Worm (Caenorhabditis elegans) whole organism, young adult: Measurements from ENCODE around the gene F19F10.1.
"Not testable (repeated sequence)": the region's sequence is repeated elsewhere in the genome, so short reads cannot be mapped to it uniquely, and the experiment has no call there.

Experiments used
- B0019.2 ChIP-seq: fragments of 200-800 bp; sonication (Bioruptor generic); conservative IDR thresholded peaks from 2 replicates; pipeline ENCODE4 v1.3.6; 2022; ENCODE audit warnings: missing genetic modification reagents, missing genetic modification characterization, missing compliant biosample characterization
- D2030.7 ChIP-seq: fragments of 200-800 bp; sonication (Bioruptor generic); IDR thresholded peaks from 2 replicates; pipeline ENCODE4 v1.3.6; 2022; ENCODE audit warnings: missing genetic modification reagents, missing genetic modification characterization, missing compliant biosample characterization
- F37B4.10 ChIP-seq: fragments of 200-800 bp; sonication (Bioruptor generic); IDR thresholded peaks from 2 replicates; pipeline ENCODE4 v1.3.6; 2022; ENCODE audit warnings: missing genetic modification characterization, missing compliant biosample characterization
- F39B2.1 ChIP-seq: fragments of 200-800 bp; sonication (Bioruptor generic); IDR thresholded peaks from 2 replicates; pipeline ENCODE4 v1.3.6; 2022; ENCODE audit warnings: missing genetic modification reagents, missing genetic modification characterization, missing compliant biosample characterization
- F52B5.7 ChIP-seq: sonication (generic microtip); optimal IDR thresholded peaks from 2 replicates; lab custom pipeline; 2016; ENCODE audit warnings: mild to moderate bottlenecking, missing genetic modification characterization, missing compliant biosample characterization
- F57A8.1 ChIP-seq: fragments of 200-800 bp; sonication (Bioruptor generic); optimal IDR thresholded peaks from 2 replicates; lab custom pipeline; 2018; ENCODE audit warnings: mild to moderate bottlenecking, missing genetic modification characterization, moderate library complexity, missing compliant biosample characterization
- T07F8.4 ChIP-seq: sonication (generic microtip); optimal IDR thresholded peaks from 2 replicates; lab custom pipeline; 2016; ENCODE audit warnings: mild to moderate bottlenecking, missing genetic modification characterization, moderate library complexity, missing compliant biosample characterization
- Y53F4B.3 ChIP-seq: fragments of 200-800 bp; sonication (Bioruptor generic); IDR thresholded peaks from 2 replicates; pipeline ENCODE4 v1.3.6; 2022; ENCODE audit warnings: missing genetic modification reagents, missing genetic modification characterization, missing compliant biosample characterization
- Y56A3A.18 ChIP-seq: fragments of 200-800 bp; sonication (Bioruptor generic); IDR thresholded peaks from 2 replicates; pipeline ENCODE4 v1.3.6; 2022; ENCODE audit warnings: missing genetic modification reagents, missing genetic modification characterization, missing compliant biosample characterization
- Y95B8A.8 ChIP-seq: fragments of 200-800 bp; sonication (Bioruptor generic); IDR thresholded peaks from 2 replicates; pipeline ENCODE4 v1.3.6; 2022; ENCODE audit warnings: missing genetic modification reagents, missing genetic modification characterization, missing compliant biosample characterization
- aptf-2 ChIP-seq: fragments of 200-800 bp; sonication (Bioruptor generic); conservative IDR thresholded peaks from 2 replicates; pipeline ENCODE4 v1.3.6; 2022; ENCODE audit warnings: missing genetic modification reagents, missing genetic modification characterization, missing compliant biosample characterization
- aptf-3 ChIP-seq: fragments of 200-800 bp; sonication (Bioruptor generic); IDR thresholded peaks from 2 replicates; pipeline ENCODE4 v1.3.6; 2022; ENCODE audit warnings: missing genetic modification characterization, missing compliant biosample characterization
- athp-1 ChIP-seq: sonication (generic microtip); optimal IDR thresholded peaks from 2 replicates; lab custom pipeline; 2017; ENCODE audit warnings: mild to moderate bottlenecking, missing genetic modification characterization, missing compliant biosample characterization
- bed-1 ChIP-seq: fragments of 200-800 bp; sonication (Bioruptor generic); IDR thresholded peaks from 2 replicates; pipeline ENCODE4 v1.3.6; 2022; ENCODE audit warnings: missing genetic modification reagents, missing genetic modification characterization, missing compliant biosample characterization
- cebp-1 ChIP-seq, 2 experiments: fragments of 200-800 bp in 1 of 2; sonication (Bioruptor generic) in 1 of 2; sonication (generic microtip) in 1 of 2; IDR thresholded peaks in 1 of 2; optimal IDR thresholded peaks in 1 of 2; 2 replicates each; pipeline versions ENCODE4 v1.3.6 to Lab custom; 2017 to 2022; ENCODE audit warnings: missing compliant biosample characterization in 2 of 2, missing genetic modification characterization in 2 of 2, mild to moderate bottlenecking in 1 of 2, missing genetic modification reagents in 1 of 2, moderate library complexity in 1 of 2
- cebp-2 ChIP-seq: fragments of 200-800 bp; sonication (Bioruptor generic); IDR thresholded peaks from 2 replicates; pipeline ENCODE4 v1.3.6; 2022; ENCODE audit warnings: missing genetic modification characterization, missing compliant biosample characterization
- ceh-100 ChIP-seq: fragments of 200-800 bp; sonication (Bioruptor generic); IDR thresholded peaks from 2 replicates; pipeline ENCODE4 v1.3.6; 2022; ENCODE audit warnings: missing genetic modification reagents, missing genetic modification characterization, missing compliant biosample characterization
- ceh-58 ChIP-seq: fragments of 200-800 bp; sonication (Bioruptor generic); IDR thresholded peaks from 2 replicates; pipeline ENCODE4 v1.3.6; 2022; ENCODE audit warnings: missing genetic modification characterization, missing compliant biosample characterization
- ceh-91 ChIP-seq: fragments of 200-800 bp; sonication (Bioruptor generic); IDR thresholded peaks from 2 replicates; pipeline ENCODE4 v1.3.6; 2022; ENCODE audit warnings: missing genetic modification reagents, missing genetic modification characterization, missing compliant biosample characterization
- egl-18 ChIP-seq: fragments of 200-800 bp; sonication (Bioruptor generic); IDR thresholded peaks from 2 replicates; pipeline ENCODE4 v1.3.6; 2022; ENCODE audit warnings: missing genetic modification reagents, missing genetic modification characterization, missing compliant biosample characterization
- hmg-1.2 ChIP-seq: fragments of 200-800 bp; sonication (Bioruptor generic); IDR thresholded peaks from 2 replicates; pipeline ENCODE4 v1.3.6; 2022; ENCODE audit warnings: missing genetic modification reagents, missing genetic modification characterization, missing compliant biosample characterization
- hmg-20 ChIP-seq: fragments of 200-800 bp; sonication (Bioruptor generic); IDR thresholded peaks from 2 replicates; pipeline ENCODE4 v1.3.6; 2022; ENCODE audit warnings: missing genetic modification reagents, missing genetic modification characterization, missing compliant biosample characterization
- hsf-1 ChIP-seq: fragments of 200-800 bp; sonication (Bioruptor generic); IDR thresholded peaks from 2 replicates; pipeline ENCODE4 v1.3.6; 2022; ENCODE audit warnings: missing genetic modification reagents, missing genetic modification characterization, missing compliant biosample characterization
- lag-1 ChIP-seq: fragments of 200-800 bp; sonication (Bioruptor generic); IDR thresholded peaks from 2 replicates; pipeline ENCODE4 v1.3.6; 2022; ENCODE audit warnings: missing genetic modification reagents, missing genetic modification characterization, missing compliant biosample characterization
- lin-26 ChIP-seq: fragments of 200-800 bp; sonication (Bioruptor generic); IDR thresholded peaks from 2 replicates; pipeline ENCODE4 v1.3.6; 2022; ENCODE audit warnings: missing genetic modification reagents, missing genetic modification characterization, missing compliant biosample characterization
- lin-54 ChIP-seq: fragments of 200-800 bp; sonication (Bioruptor generic); optimal IDR thresholded peaks from 2 replicates; lab custom pipeline; 2018; ENCODE audit warnings: mild to moderate bottlenecking, missing genetic modification characterization, missing compliant biosample characterization
- madf-3 ChIP-seq: fragments of 200-800 bp; sonication (Bioruptor generic); IDR thresholded peaks from 2 replicates; pipeline ENCODE4 v1.3.6; 2022; ENCODE audit warnings: missing genetic modification reagents, missing genetic modification characterization, missing compliant biosample characterization
- madf-8 ChIP-seq: fragments of 200-800 bp; sonication (Bioruptor generic); conservative IDR thresholded peaks from 2 replicates; pipeline ENCODE4 v1.3.6; 2022; ENCODE audit warnings: missing genetic modification reagents, missing genetic modification characterization, missing compliant biosample characterization
- mcd-1 ChIP-seq: fragments of 200-800 bp; sonication (Bioruptor generic); IDR thresholded peaks from 2 replicates; pipeline ENCODE4 v1.3.6; 2022; ENCODE audit warnings: missing genetic modification reagents, missing genetic modification characterization, missing compliant biosample characterization
- nfya-2 ChIP-seq: fragments of 200-800 bp; sonication (Bioruptor generic); IDR thresholded peaks from 2 replicates; pipeline ENCODE4 v1.3.6; 2022; ENCODE audit warnings: missing genetic modification reagents, missing genetic modification characterization, missing compliant biosample characterization
- nhr-90 ChIP-seq: sonication (generic microtip); optimal IDR thresholded peaks from 2 replicates; lab custom pipeline; 2016; ENCODE audit warnings: missing genotype, mild to moderate bottlenecking, missing genetic modification characterization, missing compliant biosample characterization
- pbrm-1 ChIP-seq: fragments of 200-800 bp; sonication (Bioruptor generic); IDR thresholded peaks from 2 replicates; pipeline ENCODE4 v1.3.6; 2022; ENCODE audit warnings: missing genetic modification reagents, missing genetic modification characterization, missing compliant biosample characterization
- rcor-1 ChIP-seq: fragments of 200-800 bp; sonication (Bioruptor generic); IDR thresholded peaks from 2 replicates; pipeline ENCODE4 v1.3.6; 2022; ENCODE audit warnings: missing genetic modification reagents, missing genetic modification characterization, missing compliant biosample characterization
- rpc-1 ChIP-seq, 2 experiments: fragments of 150-350 bp in 1 of 2; sonication (generic microtip) in 1 of 2; optimal IDR thresholded peaks; 2 replicates each; lab custom pipeline; 2014 to 2018; ENCODE audit warnings: missing biosample characterization in 1 of 2, missing genetic modification characterization in 1 of 2, missing genetic modification reagents in 1 of 2, missing genotype in 1 of 2
- sea-2 ChIP-seq: fragments of 200-800 bp; sonication (Bioruptor generic); IDR thresholded peaks from 2 replicates; pipeline ENCODE4 v1.3.6; 2022; ENCODE audit warnings: missing genetic modification characterization, missing compliant biosample characterization
- tbp1 ChIP-seq: fragments of 200-800 bp; sonication (Bioruptor generic); optimal IDR thresholded peaks from 2 replicates; lab custom pipeline; 2018; ENCODE audit warnings: mild to moderate bottlenecking, missing genetic modification characterization, missing compliant biosample characterization
- ztf-18 ChIP-seq: sonication (generic microtip); optimal IDR thresholded peaks from 2 replicates; lab custom pipeline; 2016; ENCODE audit warnings: missing genotype, mild to moderate bottlenecking, missing genetic modification characterization, missing compliant biosample characterization
- ztf-25 ChIP-seq: fragments of 200-800 bp; sonication (Bioruptor generic); IDR thresholded peaks from 2 replicates; pipeline ENCODE4 v1.3.6; 2022; ENCODE audit warnings: missing genetic modification reagents, missing genetic modification characterization, missing compliant biosample characterization
- ztf-28 ChIP-seq: fragments of 200-800 bp; sonication (Bioruptor generic); IDR thresholded peaks from 2 replicates; pipeline ENCODE4 v1.3.6; 2022; ENCODE audit warnings: missing genetic modification reagents, missing genetic modification characterization, missing compliant biosample characterization

Gene F19F10.1

ce11 chrV:7548499-7548898 is 14.5 kb upstream of the F19F10.1 start (continued):
- TF ChIP-seq nhr-90 (tag; lab: Kevin White, UChicago) (peak; percentile 58), hmg-20 (GFP tag; lab: Robert Waterston, UW) (peak; percentile 36; the same call in 1 of the 2 replicates), hmg-1.2 (GFP tag; lab: Robert Waterston, UW) (peak; percentile 57), ceh-91 (peak; percentile 47; the same call in 1 of the 2 replicates), lin-26 (peak; percentile 97), ztf-18 (tag; lab: Kevin White, UChicago) (peak; percentile 30), egl-18 (0 out of 2 replicates have a peak, but pooled peaks have one; percentile 57), F52B5.7 (tag; lab: Kevin White, UChicago) (peak; percentile 50), ztf-28 (GFP tag; lab: Robert Waterston, UW) (peak; percentile 71; the same call in 1 of the 2 replicates), B0019.2 (GFP tag; lab: Robert Waterston, UW) (peak; percentile 53; the same call in 1 of the 2 replicates), ceh-58 (GFP tag; lab: Robert Waterston, UW) (peak; percentile 81; the same call in 1 of the 2 replicates), D2030.7 (GFP tag; lab: Robert Waterston, UW) (peak; percentile 87), tbp1 (GFP tag; lab: Kevin White, UChicago) (peak; percentile 85), madf-8 (peak; percentile 43), cebp-2 (GFP tag; lab: Robert Waterston, UW) (0 out of 2 replicates have a peak, but pooled peaks have one; percentile 71), athp-1 (tag; lab: Kevin White, UChicago) (peak; percentile 47), pbrm-1 (GFP tag; lab: Robert Waterston, UW) (peak; percentile 69), F57A8.1 (GFP tag; lab: Kevin White, UChicago) (peak; percentile 36), rpc-1 (optimal IDR thresholded peaks at IDR 0.05; lab: Kevin White, UChicago) (peak; percentile 53), rpc-1 (tag; optimal IDR thresholded peaks at IDR 0.05; lab: Kevin White, UChicago) (peak; percentile 73), Y95B8A.8 (GFP tag; lab: Robert Waterston, UW) (peak; percentile 73), lag-1 (GFP tag; lab: Robert Waterston, UW) (0 out of 2 replicates have a peak, but pooled peaks have one; percentile 59), nfya-2 (GFP tag; lab: Robert Waterston, UW) (0 out of 2 replicates have a peak, but pooled peaks have one; percentile 23), Y53F4B.3 (peak; percentile 62; the same call in 1 of the 2 replicates), rcor-1 (peak; percentile 78), T07F8.4 (tag; lab: Kevin White, UChicago) (peak; percentile 43), ztf-25 (GFP tag; lab: Robert Waterston, UW) (peak; percentile 74; the same call in 1 of the 2 replicates), aptf-3 (peak; percentile 93), hsf-1 (GFP tag; lab: Robert Waterston, UW) (peak; percentile 87), cebp-1 (GFP tag; IDR thresholded peaks at IDR 0.05; lab: Robert Waterston, UW) (peak; percentile 36; the same call in 1 of the 2 replicates), F39B2.1 (0 out of 2 replicates have a peak, but pooled peaks have one; percentile 38), Y56A3A.18 (peak; percentile 91), F37B4.10 (GFP tag; lab: Robert Waterston, UW) (0 out of 2 replicates have a peak, but pooled peaks have one; percentile 11), aptf-2 (GFP tag; lab: Robert Waterston, UW) (peak; percentile 78), bed-1 (GFP tag; lab: Robert Waterston, UW) (peak; percentile 84; the same call in 1 of the 2 replicates), sea-2 (GFP tag; lab: Robert Waterston, UW) (peak; percentile 51; the same call in 1 of the 2 replicates), mcd-1 (GFP tag; lab: Robert Waterston, UW) (peak; percentile 67), ceh-100 (GFP tag; lab: Robert Waterston, UW) (peak; percentile 27; the same call in 1 of the 2 replicates), madf-3 (GFP tag; lab: Robert Waterston, UW) (peak; percentile 63; the same call in 1 of the 2 replicates), lin-54 (GFP tag; lab: Kevin White, UChicago) (peak; percentile 57)
- not testable (repeated sequence) for TF ChIP-seq cebp-1 (tag; optimal IDR thresholded peaks at IDR 0.05; lab: Kevin White, UChicago)
